Fruit fly (Drosophila melanogaster) whole organism, adult: ENCODE data around the gene CG11286.

ENCODE experiments used
- CG11617 ChIP-seq: fragments of 200-800 bp; sonication (Bioruptor generic); optimal IDR thresholded peaks from 2 replicates; lab custom pipeline; 2017; ENCODE audit warnings: mild to moderate bottlenecking, missing biosample characterization, missing genetic modification reagents, missing genetic modification characterization
- CG12768 ChIP-seq: fragments of 200-800 bp; sonication (Bioruptor generic); optimal IDR thresholded peaks from 2 replicates; lab custom pipeline; 2017; ENCODE audit warnings: missing biosample characterization, missing genetic modification characterization, mild to moderate bottlenecking, moderate library complexity, missing genetic modification reagents
- CG14711 ChIP-seq: fragments of 200-800 bp; sonication (Bioruptor generic); optimal IDR thresholded peaks from 2 replicates; lab custom pipeline; 2018; ENCODE audit warnings: missing biosample characterization, mild to moderate bottlenecking, missing genetic modification characterization, moderate library complexity
- CG1620 ChIP-seq: fragments of 200-800 bp; sonication (Bioruptor generic); optimal IDR thresholded peaks from 2 replicates; lab custom pipeline; 2016; ENCODE audit warnings: missing biosample characterization, missing genetic modification characterization
- CG33017 ChIP-seq: fragments of 200-800 bp; sonication (Bioruptor generic); optimal IDR thresholded peaks from 2 replicates; lab custom pipeline; 2018; ENCODE audit warnings: missing biosample characterization, mild to moderate bottlenecking, missing genetic modification characterization, moderate library complexity
- CG5204 ChIP-seq: fragments of 200-800 bp; sonication (Bioruptor generic); optimal IDR thresholded peaks from 2 replicates; lab custom pipeline; 2016; ENCODE audit warnings: missing biosample characterization, missing genetic modification characterization
- CG7045 ChIP-seq: fragments of 200-800 bp; sonication (Bioruptor generic); optimal IDR thresholded peaks from 2 replicates; lab custom pipeline; 2017; ENCODE audit warnings: missing biosample characterization, mild to moderate bottlenecking, missing genetic modification characterization
- CG7101 ChIP-seq: fragments of 200-800 bp; sonication (Bioruptor generic); optimal IDR thresholded peaks from 2 replicates; lab custom pipeline; 2018; ENCODE audit warnings: missing biosample characterization, mild to moderate bottlenecking, missing genetic modification characterization, moderate library complexity
- Clk ChIP-seq: fragments of 200-800 bp; sonication (Bioruptor generic); optimal IDR thresholded peaks from 2 replicates; lab custom pipeline; 2017; ENCODE audit warnings: missing biosample characterization, missing genetic modification characterization
- Crg-1 ChIP-seq: fragments of 200-800 bp; sonication (Bioruptor generic); optimal IDR thresholded peaks from 2 replicates; lab custom pipeline; 2016; ENCODE audit warnings: missing biosample characterization, missing genetic modification characterization
- Hr96 ChIP-seq: fragments of 200-800 bp; sonication (Bioruptor generic); optimal IDR thresholded peaks from 2 replicates; lab custom pipeline; 2016; ENCODE audit warnings: missing biosample characterization, missing genetic modification characterization
- Mnt ChIP-seq: fragments of 200-800 bp; sonication (Bioruptor generic); optimal IDR thresholded peaks from 2 replicates; lab custom pipeline; 2016; ENCODE audit warnings: missing biosample characterization, mild to moderate bottlenecking, missing genetic modification characterization
- bab1 ChIP-seq: fragments of 200-800 bp; sonication (Bioruptor generic); optimal IDR thresholded peaks from 3 replicates; lab custom pipeline; 2019; ENCODE audit warnings: missing biosample characterization, mild to moderate bottlenecking, missing genetic modification characterization, moderate library complexity
- cic ChIP-seq: fragments of 200-800 bp; sonication (Bioruptor generic); optimal IDR thresholded peaks from 2 replicates; lab custom pipeline; 2017; ENCODE audit warnings: missing biosample characterization, mild to moderate bottlenecking, missing genetic modification characterization, moderate library complexity
- cnc ChIP-seq, 2 experiments: fragments of >200 bp; optimal IDR thresholded peaks; 2 replicates each; lab custom pipeline; 2017
- kay ChIP-seq: fragments of 200-800 bp; sonication (Bioruptor generic); peaks from one replicate; lab custom pipeline; 2016; ENCODE audit warnings: missing biosample characterization, missing genetic modification characterization, borderline replicate concordance
- ovo ChIP-seq: fragments of 200-800 bp; sonication (Bioruptor generic); optimal IDR thresholded peaks from 2 replicates; lab custom pipeline; 2016; ENCODE audit warnings: missing biosample characterization, missing genetic modification characterization
- pad ChIP-seq: fragments of 200-800 bp; sonication (Bioruptor generic); optimal IDR thresholded peaks from 3 replicates; lab custom pipeline; 2017; ENCODE audit warnings: missing biosample characterization, missing genetic modification characterization, mild to moderate bottlenecking, moderate library complexity, missing genetic modification reagents
- tj ChIP-seq: fragments of 200-800 bp; sonication (Bioruptor generic); optimal IDR thresholded peaks from 3 replicates; lab custom pipeline; 2017; ENCODE audit warnings: missing biosample characterization, mild to moderate bottlenecking, missing genetic modification characterization, moderate library complexity
- toe ChIP-seq: fragments of 200-800 bp; sonication (Bioruptor generic); optimal IDR thresholded peaks from 2 replicates; lab custom pipeline; 2016; ENCODE audit warnings: missing biosample characterization, missing genetic modification characterization

CG11286 gene

DNA sequence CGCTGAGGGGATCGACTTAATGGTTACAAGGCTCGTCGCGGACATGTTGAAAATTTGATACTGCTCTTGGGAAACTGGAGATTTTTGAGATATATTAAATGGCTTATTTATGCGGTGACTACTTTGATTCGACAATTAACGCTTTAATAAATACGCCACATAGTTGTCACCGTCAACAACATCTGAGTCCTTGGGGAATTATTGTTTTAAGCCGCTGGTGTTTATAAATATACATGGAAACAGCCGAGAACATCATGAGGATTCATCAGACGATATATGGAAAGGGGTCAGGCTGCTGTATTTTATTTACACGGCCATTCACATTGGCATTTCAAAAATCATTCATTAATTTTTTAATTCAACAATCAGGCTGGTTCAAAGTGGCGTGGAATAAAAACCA lies at the start of gene CG11286:
TSS of gene CG11286 (minus strand) at position 101 of the 400 bp plus-strand sequence.
- TF ChIP-seq CG12768 (GFP tag; lab: Kevin White, UChicago), result no peak
- TF ChIP-seq pad (GFP tag; lab: Kevin White, UChicago), result no peak
- TF ChIP-seq CG1620 (GFP tag; lab: Kevin White, UChicago), result no peak
- no peak for TF ChIP-seq CG5204 (GFP tag; lab: Kevin White, UChicago)
- no peak for TF ChIP-seq CG7101 (tag; lab: Kevin White, UChicago)
- no peak for TF ChIP-seq Mnt (GFP tag; lab: Kevin White, UChicago)
- TF ChIP-seq Hr96, result no peak
- no peak for TF ChIP-seq tj (GFP tag; lab: Kevin White, UChicago)
- TF ChIP-seq CG11617 (GFP tag; lab: Kevin White, UChicago), result no peak
- TF ChIP-seq ovo (GFP tag; lab: Kevin White, UChicago), result no peak
- TF ChIP-seq kay (GFP tag; lab: Kevin White, UChicago), result no peak
- no peak for TF ChIP-seq Clk (GFP tag; lab: Kevin White, UChicago)
- no peak for TF ChIP-seq cic

DNA sequence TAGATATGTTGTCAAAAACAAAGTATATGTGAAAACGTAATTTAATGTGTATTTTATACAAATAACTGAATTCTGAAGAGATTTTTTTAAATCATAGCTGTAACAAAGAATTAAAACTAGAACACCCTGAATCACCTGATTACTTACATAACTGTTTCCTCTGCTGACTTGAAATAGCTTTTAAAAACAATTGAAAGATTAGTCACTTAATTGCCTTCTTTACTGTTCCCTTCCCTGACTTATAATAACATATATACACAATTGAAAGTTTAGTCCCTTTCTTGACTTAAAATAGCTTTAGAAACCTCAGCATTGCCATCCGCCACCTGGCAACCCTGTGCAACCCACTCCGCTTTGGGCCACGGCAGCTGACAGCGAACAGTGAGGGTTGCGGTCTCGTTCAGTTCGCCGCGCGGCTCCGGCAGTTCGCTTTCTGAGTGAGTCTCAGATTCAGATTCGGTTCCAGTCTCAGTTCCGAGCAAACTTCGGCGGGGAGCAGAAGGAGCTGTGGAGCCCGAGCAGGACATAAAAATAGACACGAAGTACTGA lies 42.5 kb upstream of the CG11286 start, which contains the start of gene CG34384:
TSS of gene CG34384 (plus strand) at position 381 of the 549 bp plus-strand sequence.
- no peak for TF ChIP-seq cic
- peak; percentile 36 for TF ChIP-seq pad (GFP tag; lab: Kevin White, UChicago)
- TF ChIP-seq ovo (GFP tag; lab: Kevin White, UChicago), result no peak
- peak; percentile 70 for TF ChIP-seq toe
- TF ChIP-seq CG14711 (tag; lab: Kevin White, UChicago), result peak; percentile 22
- TF ChIP-seq Hr96, result peak; percentile 42
- peak; percentile 40 for TF ChIP-seq CG11617 (GFP tag; lab: Kevin White, UChicago)
- TF ChIP-seq CG5204 (GFP tag; lab: Kevin White, UChicago), result peak; percentile 76
- peak; percentile 61 for TF ChIP-seq CG12768 (GFP tag; lab: Kevin White, UChicago)
- TF ChIP-seq bab1 (GFP tag; lab: Kevin White, UChicago), result no peak
- no peak for TF ChIP-seq cnc (optimal IDR thresholded peaks at IDR 0.05; lab: Kevin White, UChicago)
- TF ChIP-seq Clk (GFP tag; lab: Kevin White, UChicago), result no peak
- TF ChIP-seq CG7101 (tag; lab: Kevin White, UChicago), result no peak
- TF ChIP-seq kay (GFP tag; lab: Kevin White, UChicago), result peak; percentile 32
- peak; percentile 4 for TF ChIP-seq tj (GFP tag; lab: Kevin White, UChicago)
- TF ChIP-seq CG33017 (tag; lab: Kevin White, UChicago), result peak; percentile 34
- no peak for TF ChIP-seq Mnt (GFP tag; lab: Kevin White, UChicago)
- TF ChIP-seq Crg-1 (GFP tag; lab: Kevin White, UChicago), result no peak
- no peak for TF ChIP-seq CG1620 (GFP tag; lab: Kevin White, UChicago)
- peak; percentile 74 for TF ChIP-seq CG7045 (GFP tag; lab: Kevin White, UChicago)

DNA sequence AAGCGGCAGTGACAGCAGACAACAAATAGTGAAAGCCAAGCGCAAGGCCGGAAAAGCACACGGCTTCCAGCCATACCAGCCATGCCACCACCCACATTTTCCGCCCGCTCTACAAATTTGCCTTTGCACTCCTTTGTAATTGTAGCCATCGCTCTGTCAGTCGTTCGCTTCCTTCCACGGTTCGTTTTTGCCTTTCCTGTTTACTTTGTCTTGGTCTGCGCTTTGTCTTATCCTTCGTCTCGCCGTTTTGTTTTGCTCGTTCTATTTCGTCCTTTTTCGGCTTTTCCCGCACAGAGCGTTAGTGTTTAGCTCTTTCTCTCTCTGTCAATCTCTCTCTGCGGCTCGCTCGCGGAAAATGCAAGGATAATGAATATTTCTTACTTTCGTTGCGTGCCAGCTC lies 42.0 kb upstream of the CG11286 start:
- TF ChIP-seq toe (no peak), CG7101 (tag; lab: Kevin White, UChicago) (no peak), CG1620 (GFP tag; lab: Kevin White, UChicago) (no peak), tj (GFP tag; lab: Kevin White, UChicago) (no peak)

DNA sequence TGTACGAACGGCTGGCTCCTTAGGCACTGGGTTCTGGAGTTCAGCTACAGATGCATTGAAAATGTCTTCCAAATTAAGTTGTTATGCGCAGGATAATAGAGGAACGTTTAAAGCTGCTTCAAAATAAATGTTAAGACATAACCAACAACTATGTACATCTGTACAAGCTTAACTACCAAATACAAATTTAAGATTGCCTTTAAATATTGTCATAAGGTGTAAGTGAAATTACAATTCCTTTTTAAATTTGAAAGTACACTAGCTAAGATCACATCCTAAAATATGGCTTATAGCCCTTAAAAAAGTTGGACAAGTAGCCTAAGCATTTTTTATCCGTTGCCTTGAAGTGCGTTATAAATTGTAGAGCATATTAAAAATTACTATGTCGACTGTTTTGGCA lies 40.0 kb upstream of the CG11286 start, which contains the start of gene CG31473:
TSS of gene CG31473 (plus strand) at position 301 of the 400 bp plus-strand sequence.
- TF ChIP-seq pad (GFP tag; lab: Kevin White, UChicago) (no peak), CG11617 (GFP tag; lab: Kevin White, UChicago) (no peak), CG1620 (GFP tag; lab: Kevin White, UChicago) (no peak), Clk (GFP tag; lab: Kevin White, UChicago) (no peak), Crg-1 (GFP tag; lab: Kevin White, UChicago) (no peak), CG14711 (tag; lab: Kevin White, UChicago) (no peak), CG5204 (GFP tag; lab: Kevin White, UChicago) (no peak), ovo (GFP tag; lab: Kevin White, UChicago) (no peak), CG33017 (tag; lab: Kevin White, UChicago) (no peak), kay (GFP tag; lab: Kevin White, UChicago) (no peak), cic (no peak), CG7101 (tag; lab: Kevin White, UChicago) (no peak), bab1 (GFP tag; lab: Kevin White, UChicago) (no peak), toe (no peak), Mnt (GFP tag; lab: Kevin White, UChicago) (no peak), cnc (optimal IDR thresholded peaks at IDR 0.05; lab: Kevin White, UChicago) (no peak)

DNA sequence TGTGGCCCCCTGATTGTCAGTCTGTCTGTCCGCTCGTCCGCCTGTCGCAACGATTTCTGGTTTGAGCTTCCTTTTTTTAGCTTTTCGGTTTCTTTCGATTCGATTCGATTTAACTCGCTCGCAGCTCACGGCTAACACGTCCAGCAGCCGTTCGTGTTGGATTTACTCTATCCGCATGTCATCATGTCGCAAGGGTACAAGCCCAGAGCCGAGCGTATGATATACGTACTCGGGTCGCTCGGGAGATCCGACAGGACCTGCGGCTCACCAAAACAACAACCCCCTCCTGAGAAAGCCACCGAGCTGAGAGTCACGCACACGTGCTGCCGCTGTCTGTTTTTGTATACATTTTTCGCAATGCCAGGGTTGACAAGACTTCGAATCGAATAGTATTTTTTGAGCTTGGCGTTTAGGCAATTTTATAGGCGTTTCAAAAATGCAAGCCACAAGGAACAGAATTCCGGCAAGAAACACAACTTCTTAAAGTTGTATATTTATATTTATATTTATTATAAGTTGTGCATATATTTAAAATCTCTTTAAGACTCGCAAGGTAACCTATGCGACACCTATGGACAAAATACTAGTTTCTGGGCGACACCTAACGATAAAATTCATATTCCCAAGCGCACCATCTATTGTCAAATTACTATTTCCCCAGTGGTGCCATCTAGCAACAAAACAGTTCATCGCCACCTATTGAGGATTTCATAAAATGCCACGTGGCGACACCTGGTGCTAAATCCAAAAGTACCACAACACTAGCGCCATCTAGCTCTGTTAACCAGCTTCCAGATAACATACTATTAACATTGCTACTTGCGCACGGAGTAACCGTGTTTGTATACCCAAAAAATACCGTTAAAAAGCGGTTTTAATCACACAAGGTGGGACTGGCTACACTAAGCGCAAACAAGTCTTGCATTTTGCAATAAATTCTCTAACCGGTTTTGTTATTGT lies 38.4 kb upstream of the CG11286 start, which contains the start of the genes CG2993 and sgll:
TSS of gene CG2993 (minus strand) at position 353 of the 960 bp plus-strand sequence.
TSS of gene sgll (plus strand) at position 871 of the 960 bp plus-strand sequence.
- peak; percentile 97 for TF ChIP-seq ovo (GFP tag; lab: Kevin White, UChicago)
- peak; percentile 92 for TF ChIP-seq Hr96
- TF ChIP-seq pad (GFP tag; lab: Kevin White, UChicago), result peak; percentile 77
- TF ChIP-seq CG33017 (tag; lab: Kevin White, UChicago), result peak; percentile 39
- peak; percentile 54 for TF ChIP-seq CG14711 (tag; lab: Kevin White, UChicago)
- peak; percentile 78 for TF ChIP-seq CG7101 (tag; lab: Kevin White, UChicago)
- TF ChIP-seq CG1620 (GFP tag; lab: Kevin White, UChicago), result peak; percentile 96
- peak; percentile 59 for TF ChIP-seq CG5204 (GFP tag; lab: Kevin White, UChicago)
- TF ChIP-seq CG7045 (GFP tag; lab: Kevin White, UChicago), result peak; percentile 61
- peak; percentile 86 for TF ChIP-seq Mnt (GFP tag; lab: Kevin White, UChicago)
- TF ChIP-seq Clk (GFP tag; lab: Kevin White, UChicago), result peak; percentile 20
- peak; percentile 65 for TF ChIP-seq bab1 (GFP tag; lab: Kevin White, UChicago)
- TF ChIP-seq CG11617 (GFP tag; lab: Kevin White, UChicago), result peak; percentile 12
- TF ChIP-seq toe, result peak; percentile 85
- peak; percentile 88 for TF ChIP-seq Crg-1 (GFP tag; lab: Kevin White, UChicago)
- peak; percentile 27 for TF ChIP-seq cic
- TF ChIP-seq cnc (optimal IDR thresholded peaks at IDR 0.05; lab: Kevin White, UChicago), result no peak
- TF ChIP-seq CG12768 (GFP tag; lab: Kevin White, UChicago), result peak; percentile 55
- no peak for TF ChIP-seq kay (GFP tag; lab: Kevin White, UChicago)
- TF ChIP-seq tj (GFP tag; lab: Kevin White, UChicago), result no peak
